Fruit fly (Drosophila melanogaster) whole organism, embryonic: ENCODE data around the gene SP555.
A peak's percentile ranks its signal among the peaks of the same experiment; 100 is the strongest.

Experiments
- B-H1 ChIP-seq: fragments of 200-800 bp; sonication (Bioruptor generic); IDR thresholded peaks from 3 replicates; pipeline ENCODE4 v1.3.6; 2022; ENCODE audit warnings: missing biosample characterization, missing genetic modification characterization
- CG10431 ChIP-seq: fragments of 200-800 bp; sonication (Bioruptor generic); optimal IDR thresholded peaks from 3 replicates; lab custom pipeline; 2018; ENCODE audit warnings: missing biosample characterization, mild to moderate bottlenecking, missing genetic modification characterization
- CG11247 ChIP-seq: fragments of 200-800 bp; sonication (Bioruptor generic); IDR thresholded peaks from 2 replicates; pipeline ENCODE4 v1.3.6; 2022; ENCODE audit warnings: missing biosample characterization, missing genetic modification characterization
- CG11560 ChIP-seq: fragments of 200-800 bp; sonication (Bioruptor generic); IDR thresholded peaks from 3 replicates; pipeline ENCODE4 v1.3.6; 2022; ENCODE audit warnings: missing biosample characterization, missing genetic modification characterization
- CG11695 ChIP-seq: fragments of 200-800 bp; sonication (Bioruptor generic); IDR thresholded peaks from 3 replicates; pipeline ENCODE4 v1.3.6; 2022; ENCODE audit warnings: missing biosample characterization, missing genetic modification characterization
- CG11723 ChIP-seq: fragments of 200-800 bp; sonication (Bioruptor generic); optimal IDR thresholded peaks from 2 replicates; lab custom pipeline; 2017; ENCODE audit warnings: missing biosample characterization, mild to moderate bottlenecking, missing genetic modification characterization
- CG12219 ChIP-seq: fragments of 200-800 bp; sonication (Bioruptor generic); optimal IDR thresholded peaks from 3 replicates; lab custom pipeline; 2018; ENCODE audit warnings: missing biosample characterization, mild to moderate bottlenecking, missing genetic modification characterization
- CG12769 ChIP-seq: fragments of 200-800 bp; sonication (Bioruptor generic); optimal IDR thresholded peaks from 2 replicates; lab custom pipeline; 2019; ENCODE audit warnings: missing biosample characterization, mild to moderate bottlenecking, missing genetic modification characterization, moderate library complexity
- CG14710 ChIP-seq: fragments of 200-800 bp; sonication (Bioruptor generic); optimal IDR thresholded peaks from 3 replicates; lab custom pipeline; 2019; ENCODE audit warnings: missing biosample characterization, mild to moderate bottlenecking, missing genetic modification characterization, moderate library complexity
- CG15514 ChIP-seq: fragments of 200-800 bp; sonication (Bioruptor generic); optimal IDR thresholded peaks from 3 replicates; lab custom pipeline; 2017; ENCODE audit warnings: missing biosample characterization, missing genetic modification characterization, mild to moderate bottlenecking, moderate library complexity, missing genetic modification reagents
- CG16863 ChIP-seq: fragments of 200-800 bp; sonication (Bioruptor generic); optimal IDR thresholded peaks from 3 replicates; lab custom pipeline; 2016; ENCODE audit warnings: missing biosample characterization, missing genetic modification characterization
- CG2875 ChIP-seq: fragments of 200-800 bp; sonication (Bioruptor generic); optimal IDR thresholded peaks from 2 replicates; lab custom pipeline; 2017; ENCODE audit warnings: missing biosample characterization, mild to moderate bottlenecking, missing genetic modification characterization, missing genetic modification reagents
- CG30020 ChIP-seq: fragments of 200-800 bp; optimal IDR thresholded peaks from 2 replicates; lab custom pipeline; 2019; ENCODE audit warnings: missing biosample characterization, mild to moderate bottlenecking, missing genetic modification characterization, moderate library complexity
- CG7987 ChIP-seq: fragments of 200-800 bp; sonication (Bioruptor generic); optimal IDR thresholded peaks from 2 replicates; lab custom pipeline; 2018; ENCODE audit warnings: missing biosample characterization, mild to moderate bottlenecking, missing genetic modification characterization, moderate library complexity
- CG8924 ChIP-seq: fragments of 200-800 bp; optimal IDR thresholded peaks from 3 replicates; lab custom pipeline; 2019; ENCODE audit warnings: missing biosample characterization, mild to moderate bottlenecking, missing genetic modification characterization, moderate library complexity
- CG9797 ChIP-seq: fragments of 200-800 bp; sonication (Bioruptor generic); optimal IDR thresholded peaks from 3 replicates; lab custom pipeline; 2018; ENCODE audit warnings: missing biosample characterization, mild to moderate bottlenecking, missing genetic modification characterization
- Chrac-16 ChIP-seq: fragments of 200-800 bp; sonication (Bioruptor generic); optimal IDR thresholded peaks from 3 replicates; lab custom pipeline; 2016; ENCODE audit warnings: missing biosample characterization, missing genetic modification characterization
- CkIIα-i1 ChIP-seq: fragments of 200-800 bp; sonication (Bioruptor generic); IDR thresholded peaks from 2 replicates; pipeline ENCODE4 v1.3.6; 2022; ENCODE audit warnings: missing biosample characterization, missing genetic modification characterization
- Ets65A ChIP-seq: fragments of 200-800 bp; sonication (Bioruptor generic); peaks from one replicate; lab custom pipeline; 2016; ENCODE audit warnings: missing biosample characterization, missing genetic modification characterization
- Ets97D ChIP-seq: fragments of 200-800 bp; sonication (Bioruptor generic); optimal IDR thresholded peaks from 3 replicates; lab custom pipeline; 2016; ENCODE audit warnings: missing biosample characterization, missing genetic modification characterization
- Fer1 ChIP-seq: fragments of 200-800 bp; sonication (Bioruptor generic); optimal IDR thresholded peaks from 2 replicates; lab custom pipeline; 2017; ENCODE audit warnings: missing biosample characterization, mild to moderate bottlenecking, missing genetic modification characterization
- HLH4C ChIP-seq: fragments of 200-800 bp; sonication (Bioruptor generic); IDR thresholded peaks from 3 replicates; pipeline ENCODE4 v1.3.6; 2022; ENCODE audit warnings: missing biosample characterization, missing genetic modification characterization; ENCODE audit not compliant: partially characterized antibody
- HmgZ ChIP-seq: fragments of 200-800 bp; sonication (Bioruptor generic); optimal IDR thresholded peaks from 2 replicates; lab custom pipeline; 2018; ENCODE audit warnings: missing biosample characterization, mild to moderate bottlenecking, missing genetic modification characterization
- MBD-R2 ChIP-seq: fragments of 200-800 bp; sonication (Bioruptor generic); IDR thresholded peaks from 2 replicates; pipeline ENCODE4 v1.3.6; 2022; ENCODE audit warnings: missing biosample characterization, missing genetic modification characterization
- MESR4 ChIP-seq: fragments of 200-800 bp; sonication (Bioruptor generic); optimal IDR thresholded peaks from 2 replicates; lab custom pipeline; 2018; ENCODE audit warnings: missing biosample characterization, mild to moderate bottlenecking, missing genetic modification characterization, moderate library complexity
- Max ChIP-seq: fragments of 200-800 bp; sonication (Bioruptor generic); optimal IDR thresholded peaks from 2 replicates; lab custom pipeline; 2016; ENCODE audit warnings: missing biosample characterization, mild to moderate bottlenecking, missing genetic modification characterization
- Myb ChIP-seq: fragments of 200-800 bp; sonication (Bioruptor generic); optimal IDR thresholded peaks from 2 replicates; lab custom pipeline; 2016; ENCODE audit warnings: missing biosample characterization, missing genetic modification characterization
- Opbp ChIP-seq: fragments of 200-800 bp; sonication (Bioruptor generic); IDR thresholded peaks from 3 replicates; pipeline ENCODE4 v1.3.6; 2022; ENCODE audit warnings: missing biosample characterization, missing genetic modification characterization; ENCODE audit not compliant: partially characterized antibody
- Rfx ChIP-seq: fragments of 200-800 bp; sonication (Bioruptor generic); IDR thresholded peaks from 2 replicates; pipeline ENCODE4 v1.3.6; 2022; ENCODE audit warnings: missing biosample characterization, missing genetic modification characterization
- Rx ChIP-seq: fragments of 200-800 bp; sonication (Bioruptor generic); IDR thresholded peaks from 2 replicates; pipeline ENCODE4 v1.3.6; 2022; ENCODE audit warnings: missing biosample characterization, missing genetic modification characterization
- Sin3A ChIP-seq: fragments of >200 bp; optimal IDR thresholded peaks from 2 replicates; lab custom pipeline; 2018
- Spps ChIP-seq: fragments of 200-800 bp; sonication (Bioruptor generic); optimal IDR thresholded peaks from 2 replicates; lab custom pipeline; 2018; ENCODE audit warnings: missing biosample characterization, mild to moderate bottlenecking, missing genetic modification characterization
- TFAM ChIP-seq: fragments of 200-800 bp; sonication (Bioruptor generic); optimal IDR thresholded peaks from 2 replicates; lab custom pipeline; 2017; ENCODE audit warnings: missing biosample characterization, missing genetic modification characterization, inconsistent platforms
- al ChIP-seq: fragments of 200-800 bp; sonication (Bioruptor generic); IDR thresholded peaks from 2 replicates; pipeline ENCODE4 v1.3.6; 2022; ENCODE audit warnings: missing biosample characterization, missing genetic modification characterization
- ato ChIP-seq: fragments of 200-800 bp; sonication (Bioruptor generic); IDR thresholded peaks from 2 replicates; pipeline ENCODE4 v1.3.6; 2022; ENCODE audit warnings: missing biosample characterization, missing genetic modification characterization; ENCODE audit not compliant: partially characterized antibody
- chm ChIP-seq: fragments of 200-800 bp; sonication (Bioruptor generic); IDR thresholded peaks from 2 replicates; pipeline ENCODE4 v1.3.6; 2022; ENCODE audit warnings: missing biosample characterization, missing genetic modification characterization
- dmrt11E ChIP-seq: fragments of 200-800 bp; sonication (Bioruptor generic); optimal IDR thresholded peaks from 3 replicates; lab custom pipeline; 2018; ENCODE audit warnings: missing biosample characterization, mild to moderate bottlenecking, missing genetic modification characterization, moderate library complexity
- ems ChIP-seq: fragments of 200-800 bp; sonication (Bioruptor generic); optimal IDR thresholded peaks from 3 replicates; lab custom pipeline; 2016; ENCODE audit warnings: missing biosample characterization, missing genetic modification characterization
- ewg ChIP-seq: fragments of 200-800 bp; sonication (Bioruptor generic); optimal IDR thresholded peaks from 3 replicates; lab custom pipeline; 2017; ENCODE audit warnings: mild to moderate bottlenecking, missing biosample characterization, missing genetic modification reagents, missing genetic modification characterization
- fd64A ChIP-seq: fragments of 200-800 bp; sonication (Bioruptor generic); optimal IDR thresholded peaks from 3 replicates; lab custom pipeline; 2018; ENCODE audit warnings: missing biosample characterization, mild to moderate bottlenecking, missing genetic modification characterization
- hbn ChIP-seq: fragments of 200-800 bp; sonication (Bioruptor generic); IDR thresholded peaks from 2 replicates; pipeline ENCODE4 v1.3.6; 2022; ENCODE audit warnings: missing biosample characterization, missing genetic modification characterization; ENCODE audit not compliant: partially characterized antibody
- lab ChIP-seq: fragments of 200-800 bp; sonication (Bioruptor generic); optimal IDR thresholded peaks from 3 replicates; lab custom pipeline; 2017; ENCODE audit warnings: missing biosample characterization, missing genetic modification characterization, mild to moderate bottlenecking, moderate library complexity, missing genetic modification reagents
- nom ChIP-seq: fragments of 200-800 bp; sonication (Bioruptor generic); optimal IDR thresholded peaks from 2 replicates; lab custom pipeline; 2017; ENCODE audit warnings: missing biosample characterization, missing genetic modification characterization, mild to moderate bottlenecking, moderate library complexity, missing genetic modification reagents
- ranshi ChIP-seq: fragments of 200-800 bp; sonication (Bioruptor generic); IDR thresholded peaks from 2 replicates; pipeline ENCODE4 v1.3.6; 2022; ENCODE audit warnings: missing biosample characterization, missing genetic modification characterization
- sc ChIP-seq, 3 experiments: fragments of >200 bp in 2 of 3; fragments of 200-800 bp in 1 of 3; sonication (Bioruptor generic) in 1 of 3; optimal IDR thresholded peaks; 2 replicates in 2 of 3; 3 replicates in 1 of 3; lab custom pipeline; 2017; ENCODE audit warnings: mild to moderate bottlenecking in 1 of 3, missing biosample characterization in 1 of 3, missing genetic modification characterization in 1 of 3, missing genetic modification reagents in 1 of 3
- sqz ChIP-seq: fragments of 200-800 bp; sonication (Bioruptor generic); optimal IDR thresholded peaks from 3 replicates; lab custom pipeline; 2018; ENCODE audit warnings: missing biosample characterization, mild to moderate bottlenecking, missing genetic modification characterization
- ssp ChIP-seq: fragments of 200-800 bp; sonication (Bioruptor generic); IDR thresholded peaks from 2 replicates; pipeline ENCODE4 v1.3.6; 2022; ENCODE audit warnings: missing biosample characterization, missing genetic modification characterization
- sug ChIP-seq: fragments of 200-800 bp; optimal IDR thresholded peaks from 2 replicates; lab custom pipeline; 2019; ENCODE audit warnings: missing biosample characterization, mild to moderate bottlenecking, missing genetic modification characterization, moderate library complexity
- yki ChIP-seq: fragments of >200 bp; optimal IDR thresholded peaks from 3 replicates; lab custom pipeline; 2018
- zen2 ChIP-seq: fragments of 200-800 bp; sonication (Bioruptor generic); IDR thresholded peaks from 3 replicates; pipeline ENCODE4 v1.3.6; 2022; ENCODE audit warnings: missing biosample characterization, missing genetic modification characterization; ENCODE audit not compliant: partially characterized antibody

The SP555 gene

DNA sequence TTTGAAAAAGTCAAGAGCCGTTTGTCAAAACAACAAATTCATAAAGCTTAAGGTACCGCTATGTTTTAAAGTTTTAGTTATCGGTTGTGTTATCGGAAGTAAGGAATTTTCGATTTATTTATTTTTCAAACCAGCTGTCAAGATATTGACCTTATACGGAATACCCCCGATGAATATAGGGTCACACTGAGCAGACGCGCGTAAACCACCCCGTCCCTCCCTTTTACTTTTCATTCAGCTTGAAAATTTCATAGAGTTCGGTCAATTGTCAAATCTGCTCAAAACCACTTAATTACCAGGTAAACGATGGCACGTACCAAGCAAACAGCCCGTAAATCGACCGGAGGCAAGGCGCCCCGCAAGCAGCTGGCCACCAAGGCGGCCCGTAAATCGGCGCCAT is 17.4 kb downstream of the SP555 start, which contains the start of the genes CG14036 and His3.3A (continued):
- 0 out of 3 replicates have a peak, but pooled peaks have one; percentile 11 for TF ChIP-seq CG11695 (GFP tag; lab: Robert Waterston, UW)
- peak; percentile 11 for TF ChIP-seq dmrt11E (tag; lab: Kevin White, UChicago)
- TF ChIP-seq CG11247 (GFP tag; lab: Robert Waterston, UW): no peak
- 0 out of 2 replicates have a peak, but pooled peaks have one; percentile 25 for TF ChIP-seq ato (GFP tag; lab: Robert Waterston, UW)
- TF ChIP-seq CG2875 (GFP tag; lab: Kevin White, UChicago): no peak
- TF ChIP-seq CG11560 (tag; lab: Robert Waterston, UW): peak; percentile 94
- peak; percentile 97 for TF ChIP-seq CG14710 (tag; lab: Kevin White, UChicago)
- peak; percentile 50 for TF ChIP-seq ems (GFP tag; lab: Kevin White, UChicago)
- peak; percentile 43 for TF ChIP-seq sug (tag; lab: Kevin White, UChicago)
- TF ChIP-seq fd64A: no peak
- TF ChIP-seq HLH4C (GFP tag; lab: Robert Waterston, UW): peak; percentile 79
- no peak for TF ChIP-seq CG16863 (GFP tag; lab: Kevin White, UChicago)
- no peak for TF ChIP-seq CG11723 (GFP tag; lab: Kevin White, UChicago)
- TF ChIP-seq CG12769 (tag; lab: Kevin White, UChicago): peak; percentile 20
- no peak for TF ChIP-seq al
- TF ChIP-seq MESR4: peak; percentile 89
- no peak for TF ChIP-seq sqz (GFP tag; lab: Kevin White, UChicago)
- TF ChIP-seq yki: no peak
- peak; percentile 46 for TF ChIP-seq Sin3A (lab: Kevin White, UChicago)
- TF ChIP-seq hbn: peak; percentile 58
- TF ChIP-seq Ets65A (GFP tag; lab: Kevin White, UChicago): peak; percentile 41
- no peak for TF ChIP-seq CG12219 (GFP tag; lab: Kevin White, UChicago)
- no peak for TF ChIP-seq B-H1 (GFP tag; lab: Robert Waterston, UW)
- TF ChIP-seq nom (GFP tag; lab: Kevin White, UChicago): peak; percentile 29
- peak; percentile 63; the same call in 2 of the 3 replicates for TF ChIP-seq Opbp (GFP tag; lab: Robert Waterston, UW)
- TF ChIP-seq ssp (GFP tag; lab: Robert Waterston, UW): peak; percentile 74
- peak; percentile 27 for TF ChIP-seq CG7987 (GFP tag; lab: Kevin White, UChicago)
- peak; percentile 86 for TF ChIP-seq MBD-R2
- TF ChIP-seq CG10431 (GFP tag; lab: Kevin White, UChicago): peak; percentile 42
- peak; percentile 27; the same call in 1 of the 2 replicates for TF ChIP-seq chm (GFP tag; lab: Robert Waterston, UW)
- peak; percentile 82 for TF ChIP-seq CG15514 (GFP tag; lab: Kevin White, UChicago)
- TF ChIP-seq Fer1 (GFP tag; lab: Kevin White, UChicago): peak; percentile 48
- TF ChIP-seq Max (GFP tag; lab: Kevin White, UChicago): no peak
- TF ChIP-seq ewg (GFP tag; lab: Kevin White, UChicago): peak; percentile 40
- TF ChIP-seq CG8924: peak; percentile 49
- peak; percentile 1 for TF ChIP-seq Spps (tag; lab: Kevin White, UChicago)
- peak; percentile 42 for TF ChIP-seq Rfx (GFP tag; lab: Robert Waterston, UW)
- TF ChIP-seq HmgZ (tag; lab: Kevin White, UChicago): peak; percentile 74
- TF ChIP-seq Rx (GFP tag; lab: Robert Waterston, UW): no peak
- TF ChIP-seq Chrac-16 (GFP tag; lab: Kevin White, UChicago): no peak
- TF ChIP-seq Ets97D (GFP tag; lab: Kevin White, UChicago): peak; percentile 81
- TF ChIP-seq TFAM: no peak
- peak; percentile 92 for TF ChIP-seq CG30020 (tag; lab: Kevin White, UChicago)
- TF ChIP-seq lab (GFP tag; lab: Kevin White, UChicago): peak; percentile 35
- no peak for TF ChIP-seq ranshi (GFP tag; lab: Robert Waterston, UW)
- no peak for TF ChIP-seq sc (optimal IDR thresholded peaks at IDR 0.05; lab: Kevin White, UChicago)
- no peak for TF ChIP-seq sc (GFP tag; optimal IDR thresholded peaks at IDR 0.05; lab: Kevin White, UChicago)
- peak; percentile 97 for TF ChIP-seq CG9797 (GFP tag; lab: Kevin White, UChicago)
- TF ChIP-seq zen2 (GFP tag; lab: Robert Waterston, UW): peak; percentile 52; the same call in 2 of the 3 replicates
- TF ChIP-seq Myb: peak; percentile 75
- no peak for TF ChIP-seq CkIIα-i1 (GFP tag; lab: Robert Waterston, UW)
